Worm (Caenorhabditis elegans) whole organism, late embryonic: ENCODE measurements around the gene W09D10.5.

Experiments used
- C38D4.7 ChIP-seq: fragments of 200-800 bp; sonication (Bioruptor generic); optimal IDR thresholded peaks from 2 replicates; lab custom pipeline; 2018; ENCODE audit warnings: mild to moderate bottlenecking, missing genetic modification characterization, moderate library complexity, missing compliant biosample characterization
- F13H6.1 ChIP-seq: sonication (generic microtip); optimal IDR thresholded peaks from 2 replicates; lab custom pipeline; 2016; ENCODE audit warnings: missing genetic modification characterization, missing compliant biosample characterization
- K02D7.2 ChIP-seq: sonication (generic microtip); optimal IDR thresholded peaks from 2 replicates; lab custom pipeline; 2017; ENCODE audit warnings: mild to moderate bottlenecking, missing genetic modification characterization, missing compliant biosample characterization
- T23F11.4 ChIP-seq: fragments of 200-800 bp; sonication (Bioruptor generic); optimal IDR thresholded peaks from 2 replicates; lab custom pipeline; 2018; ENCODE audit warnings: mild to moderate bottlenecking, missing genetic modification characterization, missing compliant biosample characterization
- ahr-1 ChIP-seq: sonication (generic microtip); optimal IDR thresholded peaks from 2 replicates; lab custom pipeline; 2016; ENCODE audit warnings: missing genetic modification characterization, missing compliant biosample characterization
- ceh-18 ChIP-seq: sonication (generic microtip); optimal IDR thresholded peaks from 2 replicates; lab custom pipeline; 2016; ENCODE audit warnings: missing genetic modification characterization, missing compliant biosample characterization
- ceh-19 ChIP-seq: fragments of 200-800 bp; sonication (Bioruptor generic); optimal IDR thresholded peaks from 2 replicates; lab custom pipeline; 2018; ENCODE audit warnings: mild to moderate bottlenecking, missing genetic modification characterization, missing compliant biosample characterization
- ceh-2 ChIP-seq: sonication (generic microtip); optimal IDR thresholded peaks from 2 replicates; lab custom pipeline; 2016; ENCODE audit warnings: missing genotype, missing genetic modification characterization, missing compliant biosample characterization
- ceh-22 ChIP-seq: sonication (generic microtip); optimal IDR thresholded peaks from 2 replicates; lab custom pipeline; 2017; ENCODE audit warnings: missing biosample characterization, missing genetic modification characterization
- ceh-24 ChIP-seq: sonication (generic microtip); optimal IDR thresholded peaks from 2 replicates; lab custom pipeline; 2016; ENCODE audit warnings: mild to moderate bottlenecking, missing genetic modification characterization, missing compliant biosample characterization
- ceh-30 ChIP-seq: fragments of 150-350 bp; optimal IDR thresholded peaks from 2 replicates; lab custom pipeline; 2014; ENCODE audit warnings: missing biosample characterization, missing genetic modification characterization
- ceh-31 ChIP-seq: sonication (generic microtip); optimal IDR thresholded peaks from 2 replicates; lab custom pipeline; 2016; ENCODE audit warnings: missing genetic modification characterization, missing compliant biosample characterization
- ceh-34 ChIP-seq: sonication (generic microtip); optimal IDR thresholded peaks from 2 replicates; lab custom pipeline; 2016; ENCODE audit warnings: mild to moderate bottlenecking, missing genetic modification characterization, missing compliant biosample characterization
- ceh-45 ChIP-seq: fragments of 200-800 bp; sonication (Bioruptor generic); IDR thresholded peaks from 2 replicates; pipeline ENCODE4 v1.3.6; 2022; ENCODE audit warnings: missing genetic modification reagents, missing genetic modification characterization, missing compliant biosample characterization
- ceh-9 ChIP-seq: sonication (generic microtip); optimal IDR thresholded peaks from 2 replicates; lab custom pipeline; 2016; ENCODE audit warnings: mild to moderate bottlenecking, missing genetic modification characterization, inconsistent platforms, missing compliant biosample characterization
- che-1 ChIP-seq: sonication (generic microtip); optimal IDR thresholded peaks from 2 replicates; lab custom pipeline; 2016; ENCODE audit warnings: mild to moderate bottlenecking, missing genetic modification characterization, missing compliant biosample characterization
- dmd-4 ChIP-seq: sonication (generic microtip); optimal IDR thresholded peaks from 2 replicates; lab custom pipeline; 2016; ENCODE audit warnings: borderline replicate concordance, missing genetic modification characterization, missing compliant biosample characterization
- elt-2 ChIP-seq: sonication (generic microtip); optimal IDR thresholded peaks from 2 replicates; lab custom pipeline; 2016; ENCODE audit warnings: missing genetic modification reagents, missing genetic modification characterization, missing compliant biosample characterization
- elt-4 ChIP-seq: sonication (generic microtip); optimal IDR thresholded peaks from 2 replicates; lab custom pipeline; 2016; ENCODE audit warnings: missing genetic modification characterization, missing compliant biosample characterization
- eyg-1 ChIP-seq: sonication (generic microtip); optimal IDR thresholded peaks from 2 replicates; lab custom pipeline; 2016; ENCODE audit warnings: missing genotype, missing genetic modification characterization, missing compliant biosample characterization
- fkh-10 ChIP-seq: fragments of 150-350 bp; optimal IDR thresholded peaks from 2 replicates; lab custom pipeline; 2014; ENCODE audit warnings: missing biosample characterization, missing genetic modification reagents, missing genetic modification characterization
- fkh-6 ChIP-seq: sonication (generic microtip); optimal IDR thresholded peaks from 2 replicates; lab custom pipeline; 2016; ENCODE audit warnings: missing genetic modification characterization, missing compliant biosample characterization
- hlh-6 ChIP-seq: sonication (generic microtip); optimal IDR thresholded peaks from 2 replicates; lab custom pipeline; 2016; ENCODE audit warnings: missing genotype, missing genetic modification characterization, missing compliant biosample characterization
- hlh-8 ChIP-seq: sonication (generic microtip); optimal IDR thresholded peaks from 2 replicates; lab custom pipeline; 2016; ENCODE audit warnings: missing genotype, missing genetic modification characterization, missing compliant biosample characterization
- lin-11 ChIP-seq: fragments of 200-800 bp; sonication (Bioruptor generic); optimal IDR thresholded peaks from 2 replicates; lab custom pipeline; 2018; ENCODE audit warnings: mild to moderate bottlenecking, missing genetic modification characterization, missing compliant biosample characterization
- nfya-1 ChIP-seq: sonication (generic microtip); optimal IDR thresholded peaks from 2 replicates; lab custom pipeline; 2017; ENCODE audit warnings: missing genetic modification characterization, mild to moderate bottlenecking, missing compliant biosample characterization, antibody characterized with exemption, moderate library complexity
- nhr-11 ChIP-seq: fragments of 150-350 bp; optimal IDR thresholded peaks from 2 replicates; lab custom pipeline; 2014; ENCODE audit warnings: missing biosample characterization, missing genetic modification characterization
- nhr-232 ChIP-seq: sonication (generic microtip); optimal IDR thresholded peaks from 2 replicates; lab custom pipeline; 2016; ENCODE audit warnings: missing genetic modification characterization, missing compliant biosample characterization
- npax-4 ChIP-seq: sonication (generic microtip); optimal IDR thresholded peaks from 2 replicates; lab custom pipeline; 2016; ENCODE audit warnings: missing genetic modification characterization, missing compliant biosample characterization
- pat-9 ChIP-seq: fragments of 200-800 bp; sonication (Bioruptor generic); optimal IDR thresholded peaks from 2 replicates; lab custom pipeline; 2018; ENCODE audit warnings: mild to moderate bottlenecking, missing genetic modification characterization, moderate library complexity, missing compliant biosample characterization
- pha-2 ChIP-seq: sonication (generic microtip); optimal IDR thresholded peaks from 2 replicates; lab custom pipeline; 2017; ENCODE audit warnings: mild to moderate bottlenecking, missing genetic modification characterization, missing compliant biosample characterization
- pha-4 ChIP-seq: fragments of 150-350 bp; optimal IDR thresholded peaks from 2 replicates; lab custom pipeline; 2018; ENCODE audit warnings: missing biosample characterization, missing genetic modification reagents, missing genetic modification characterization
- pqm-1 ChIP-seq: sonication (generic microtip); optimal IDR thresholded peaks from 2 replicates; lab custom pipeline; 2016; ENCODE audit warnings: missing genetic modification characterization, missing compliant biosample characterization
- ref-2 ChIP-seq: sonication (generic microtip); optimal IDR thresholded peaks from 2 replicates; lab custom pipeline; 2016; ENCODE audit warnings: missing genetic modification characterization, missing compliant biosample characterization
- rnt-1 ChIP-seq: sonication (generic microtip); optimal IDR thresholded peaks from 2 replicates; lab custom pipeline; 2016; ENCODE audit warnings: missing genetic modification characterization, missing compliant biosample characterization
- sdc-2 ChIP-seq: sonication (generic microtip); optimal IDR thresholded peaks from 2 replicates; lab custom pipeline; 2016; ENCODE audit warnings: missing genotype, missing genetic modification characterization, missing compliant biosample characterization
- sox-2 ChIP-seq: fragments of 200-800 bp; sonication (Bioruptor generic); IDR thresholded peaks from 2 replicates; pipeline ENCODE4 v1.3.6; 2022; ENCODE audit warnings: missing genetic modification reagents, missing genetic modification characterization, missing compliant biosample characterization
- tbx-2 ChIP-seq: sonication (generic microtip); optimal IDR thresholded peaks from 2 replicates; lab custom pipeline; 2016; ENCODE audit warnings: missing genetic modification characterization, missing compliant biosample characterization
- unc-3 ChIP-seq, 2 experiments: fragments of 200-800 bp in 1 of 2; sonication (Bioruptor generic) in 1 of 2; sonication (generic microtip) in 1 of 2; conservative IDR thresholded peaks in 1 of 2; optimal IDR thresholded peaks in 1 of 2; 2 replicates each; pipeline versions ENCODE4 v1.3.6 to Lab custom; 2016 to 2022; ENCODE audit warnings: missing compliant biosample characterization in 2 of 2, missing genetic modification characterization in 2 of 2, missing genetic modification reagents in 1 of 2
- unc-42 ChIP-seq: sonication (generic microtip); optimal IDR thresholded peaks from 2 replicates; lab custom pipeline; 2016; ENCODE audit warnings: missing genotype, missing genetic modification characterization, missing compliant biosample characterization
- unc-86 ChIP-seq: sonication (generic microtip); optimal IDR thresholded peaks from 2 replicates; lab custom pipeline; 2016; ENCODE audit warnings: missing genetic modification characterization, missing compliant biosample characterization

The W09D10.5 gene

ce11 chrIII:10717479-10717878 is 6.1 kb upstream of the W09D10.5 start:
- TF ChIP-seq C38D4.7, result no peak

- TF ChIP-seq unc-86 (tag; lab: Kevin White, UChicago) (no peak), nfya-1 (tag; lab: Kevin White, UChicago) (no peak), fkh-10 (GFP tag; lab: Kevin White, UChicago) (no peak), ceh-24 (tag; lab: Kevin White, UChicago) (no peak), pqm-1 (tag; lab: Kevin White, UChicago) (no peak), dmd-4 (tag; lab: Kevin White, UChicago) (no peak), C38D4.7 (no peak), T23F11.4 (no peak), ceh-9 (tag; lab: Kevin White, UChicago) (no peak), ceh-19 (GFP tag; lab: Kevin White, UChicago) (no peak), nhr-11 (tag; lab: Kevin White, UChicago) (no peak), rnt-1 (no peak), hlh-6 (tag; lab: Kevin White, UChicago) (no peak), pat-9 (no peak), lin-11 (tag; lab: Kevin White, UChicago) (no peak), ceh-18 (no peak), unc-3 (GFP tag; conservative IDR thresholded peaks at IDR 0.05; lab: Robert Waterston, UW) (no peak), unc-3 (tag; optimal IDR thresholded peaks at IDR 0.05; lab: Kevin White, UChicago) (no peak)
Measured at ce11 chrIII:10716091-10716490, 4.8 kb upstream of the W09D10.5 start, which contains the start of gene W09D10.4. Gene W09D10.4, minus strand, starts transcription at chrIII:10716191.

- no peak for TF ChIP-seq pha-4 (tag; lab: Kevin White, UChicago)
- TF ChIP-seq che-1 (tag; lab: Kevin White, UChicago), result no peak
- TF ChIP-seq sox-2 (GFP tag; lab: Robert Waterston, UW), result no peak
- no peak for TF ChIP-seq ceh-34 (tag; lab: Kevin White, UChicago)
- TF ChIP-seq tbx-2 (tag; lab: Kevin White, UChicago), result no peak
- no peak for TF ChIP-seq ahr-1 (tag; lab: Kevin White, UChicago)
- TF ChIP-seq ceh-19 (GFP tag; lab: Kevin White, UChicago), result no peak
- no peak for TF ChIP-seq F13H6.1 (tag; lab: Kevin White, UChicago)
- no peak for TF ChIP-seq ceh-31 (tag; lab: Kevin White, UChicago)
- no peak for TF ChIP-seq fkh-6 (tag; lab: Kevin White, UChicago)
- no peak for TF ChIP-seq elt-4 (tag; lab: Kevin White, UChicago)
- TF ChIP-seq ceh-22 (tag; lab: Kevin White, UChicago), result no peak
- no peak for TF ChIP-seq ceh-45 (GFP tag; lab: Robert Waterston, UW)
Measured at ce11 chrIII:10714541-10714940, 3.2 kb upstream of the W09D10.5 start.

ce11 chrIII:10709676-10710075 is 1.7 kb downstream of the W09D10.5 start:
- no peak for TF ChIP-seq K02D7.2
- TF ChIP-seq ceh-31 (tag; lab: Kevin White, UChicago), result no peak
- no peak for TF ChIP-seq unc-86 (tag; lab: Kevin White, UChicago)
- no peak for TF ChIP-seq eyg-1 (tag; lab: Kevin White, UChicago)
- TF ChIP-seq, all 69 proteins: peak for 0

ce11 chrIII:10708484-10708883 is 2.9 kb downstream of the W09D10.5 start:
- TF ChIP-seq pha-2 (tag; lab: Kevin White, UChicago) (no peak), ref-2 (tag; lab: Kevin White, UChicago) (no peak), pat-9 (no peak), ceh-2 (no peak), sdc-2 (no peak), ceh-30 (tag; lab: Kevin White, UChicago) (no peak), unc-3 (GFP tag; conservative IDR thresholded peaks at IDR 0.05; lab: Robert Waterston, UW) (no peak), unc-3 (tag; optimal IDR thresholded peaks at IDR 0.05; lab: Kevin White, UChicago) (no peak), nhr-232 (tag; lab: Kevin White, UChicago) (no peak), pqm-1 (tag; lab: Kevin White, UChicago) (no peak), npax-4 (tag; lab: Kevin White, UChicago) (no peak), ceh-22 (tag; lab: Kevin White, UChicago) (no peak), unc-42 (tag; lab: Kevin White, UChicago) (no peak), lin-11 (tag; lab: Kevin White, UChicago) (no peak), hlh-8 (tag; lab: Kevin White, UChicago) (no peak), elt-2 (tag; lab: Kevin White, UChicago) (no peak)
